Fruit fly (Drosophila melanogaster) whole organism, embryonic: ENCODE measurements around the gene CG6656.
A peak's percentile ranks its signal among the peaks of the same experiment; 100 is the strongest.

Experiments
- Ada2b ChIP-seq: fragments of 200-800 bp; sonication (Bioruptor generic); IDR thresholded peaks from 2 replicates; pipeline ENCODE4 v1.3.6; 2022; ENCODE audit warnings: missing biosample characterization, missing genetic modification characterization
- Antp ChIP-seq: fragments of 200-800 bp; sonication (Bioruptor generic); optimal IDR thresholded peaks from 3 replicates; lab custom pipeline; 2016; ENCODE audit warnings: missing biosample characterization, missing genetic modification characterization
- Atf-2 ChIP-seq: fragments of 200-800 bp; sonication (Bioruptor generic); optimal IDR thresholded peaks from 2 replicates; lab custom pipeline; 2016; ENCODE audit warnings: missing biosample characterization, missing genetic modification characterization
- B-H1 ChIP-seq: fragments of 200-800 bp; sonication (Bioruptor generic); IDR thresholded peaks from 3 replicates; pipeline ENCODE4 v1.3.6; 2022; ENCODE audit warnings: missing biosample characterization, missing genetic modification characterization
- CG10654 ChIP-seq: fragments of 200-800 bp; sonication (Bioruptor generic); optimal IDR thresholded peaks from 2 replicates; lab custom pipeline; 2016; ENCODE audit warnings: missing biosample characterization, missing genetic modification characterization
- CG11247 ChIP-seq: fragments of 200-800 bp; sonication (Bioruptor generic); IDR thresholded peaks from 2 replicates; pipeline ENCODE4 v1.3.6; 2022; ENCODE audit warnings: missing biosample characterization, missing genetic modification characterization
- CG11723 ChIP-seq: fragments of 200-800 bp; sonication (Bioruptor generic); optimal IDR thresholded peaks from 2 replicates; lab custom pipeline; 2017; ENCODE audit warnings: missing biosample characterization, mild to moderate bottlenecking, missing genetic modification characterization
- CG13424 ChIP-seq: fragments of 200-800 bp; sonication (Bioruptor generic); optimal IDR thresholded peaks from 2 replicates; lab custom pipeline; 2019; ENCODE audit warnings: missing biosample characterization, mild to moderate bottlenecking, missing genetic modification characterization, moderate library complexity
- CG16779 ChIP-seq: fragments of 200-800 bp; sonication (Bioruptor generic); IDR thresholded peaks from 2 replicates; pipeline ENCODE4 v1.3.6; 2022; ENCODE audit warnings: missing biosample characterization, missing genetic modification characterization
- CG16815 ChIP-seq: fragments of 200-800 bp; sonication (Bioruptor generic); optimal IDR thresholded peaks from 3 replicates; lab custom pipeline; 2017; ENCODE audit warnings: missing biosample characterization, mild to moderate bottlenecking, missing genetic modification characterization
- CG17612 ChIP-seq: fragments of 200-800 bp; sonication (Bioruptor generic); IDR thresholded peaks from 2 replicates; pipeline ENCODE4 v1.3.6; 2022; ENCODE audit warnings: missing biosample characterization, missing genetic modification characterization
- CG18262 ChIP-seq: fragments of 200-800 bp; optimal IDR thresholded peaks from 3 replicates; lab custom pipeline; 2019; ENCODE audit warnings: missing biosample characterization, mild to moderate bottlenecking, missing genetic modification characterization, moderate library complexity
- CG18476 ChIP-seq: fragments of 200-800 bp; sonication (Bioruptor generic); optimal IDR thresholded peaks from 2 replicates; lab custom pipeline; 2016; ENCODE audit warnings: missing biosample characterization, mild to moderate bottlenecking, missing genetic modification characterization
- CG18619 ChIP-seq: fragments of 200-800 bp; sonication (Bioruptor generic); optimal IDR thresholded peaks from 3 replicates; lab custom pipeline; 2017; ENCODE audit warnings: missing biosample characterization, mild to moderate bottlenecking, missing genetic modification characterization
- CG2202 ChIP-seq: fragments of 200-800 bp; sonication (Bioruptor generic); optimal IDR thresholded peaks from 2 replicates; lab custom pipeline; 2018; ENCODE audit warnings: missing biosample characterization, mild to moderate bottlenecking, missing genetic modification characterization
- CG3163 ChIP-seq: fragments of 200-800 bp; sonication (Bioruptor generic); optimal IDR thresholded peaks from 3 replicates; lab custom pipeline; 2016; ENCODE audit warnings: missing biosample characterization, missing genetic modification characterization
- CG34422 ChIP-seq: fragments of 200-800 bp; sonication (Bioruptor generic); IDR thresholded peaks from 3 replicates; pipeline ENCODE4 v1.3.6; 2022; ENCODE audit warnings: missing biosample characterization, missing genetic modification characterization
- CG4404 ChIP-seq: fragments of 200-800 bp; sonication (Bioruptor generic); IDR thresholded peaks from 2 replicates; pipeline ENCODE4 v1.3.6; 2022; ENCODE audit warnings: missing biosample characterization, missing genetic modification characterization
- CG4730 ChIP-seq: fragments of 200-800 bp; sonication (Bioruptor generic); IDR thresholded peaks from 2 replicates; pipeline ENCODE4 v1.3.6; 2022; ENCODE audit warnings: missing biosample characterization, missing genetic modification characterization
- CG5180 ChIP-seq: fragments of 200-800 bp; sonication (Bioruptor generic); optimal IDR thresholded peaks from 3 replicates; lab custom pipeline; 2017; ENCODE audit warnings: missing biosample characterization, missing genetic modification characterization, mild to moderate bottlenecking, moderate library complexity, missing genetic modification reagents
- CG6272 ChIP-seq: fragments of 200-800 bp; sonication (Bioruptor generic); IDR thresholded peaks from 2 replicates; pipeline ENCODE4 v1.3.6; 2022; ENCODE audit warnings: missing biosample characterization, missing genetic modification characterization
- CG7556 ChIP-seq: fragments of 200-800 bp; sonication (Bioruptor generic); optimal IDR thresholded peaks from 2 replicates; lab custom pipeline; 2017; ENCODE audit warnings: missing biosample characterization, mild to moderate bottlenecking, missing genetic modification characterization
- CG7963 ChIP-seq: fragments of 200-800 bp; sonication (Bioruptor generic); IDR thresholded peaks from 3 replicates; pipeline ENCODE4 v1.3.6; 2022; ENCODE audit warnings: missing biosample characterization, missing genetic modification characterization; ENCODE audit not compliant: partially characterized antibody
- CG9932 ChIP-seq: fragments of 200-800 bp; sonication (Bioruptor generic); IDR thresholded peaks from 2 replicates; pipeline ENCODE4 v1.3.6; 2022; ENCODE audit warnings: missing biosample characterization, missing genetic modification characterization
- Ets65A ChIP-seq: fragments of 200-800 bp; sonication (Bioruptor generic); peaks from one replicate; lab custom pipeline; 2016; ENCODE audit warnings: missing biosample characterization, missing genetic modification characterization
- Gug ChIP-seq: fragments of 200-800 bp; sonication (Bioruptor generic); IDR thresholded peaks from 4 replicates; pipeline ENCODE4 v1.3.6; 2022; ENCODE audit warnings: missing biosample characterization, missing genetic modification characterization
- HLH54F ChIP-seq: fragments of 200-800 bp; sonication (Bioruptor generic); optimal IDR thresholded peaks from 3 replicates; lab custom pipeline; 2016; ENCODE audit warnings: missing biosample characterization, missing genetic modification characterization
- Hmr ChIP-seq: fragments of 200-800 bp; sonication (Bioruptor generic); optimal IDR thresholded peaks from 3 replicates; lab custom pipeline; 2017; ENCODE audit warnings: mild to moderate bottlenecking, missing biosample characterization, missing genetic modification reagents, missing genetic modification characterization
- MBD-R2 ChIP-seq: fragments of 200-800 bp; sonication (Bioruptor generic); IDR thresholded peaks from 2 replicates; pipeline ENCODE4 v1.3.6; 2022; ENCODE audit warnings: missing biosample characterization, missing genetic modification characterization
- Nf-YC ChIP-seq: fragments of 200-800 bp; optimal IDR thresholded peaks from 3 replicates; lab custom pipeline; 2019; ENCODE audit warnings: missing biosample characterization, mild to moderate bottlenecking, missing genetic modification characterization, moderate library complexity
- Rfx ChIP-seq: fragments of 200-800 bp; sonication (Bioruptor generic); IDR thresholded peaks from 2 replicates; pipeline ENCODE4 v1.3.6; 2022; ENCODE audit warnings: missing biosample characterization, missing genetic modification characterization
- Rx ChIP-seq: fragments of 200-800 bp; sonication (Bioruptor generic); IDR thresholded peaks from 2 replicates; pipeline ENCODE4 v1.3.6; 2022; ENCODE audit warnings: missing biosample characterization, missing genetic modification characterization
- Xrp1 ChIP-seq: fragments of 200-800 bp; sonication (Bioruptor generic); IDR thresholded peaks from 2 replicates; pipeline ENCODE4 v1.3.6; 2022; ENCODE audit warnings: missing biosample characterization, missing genetic modification characterization
- bab2 ChIP-seq: fragments of 200-800 bp; sonication (Bioruptor generic); optimal IDR thresholded peaks from 2 replicates; lab custom pipeline; 2016; ENCODE audit warnings: missing biosample characterization, missing genetic modification characterization
- bsh ChIP-seq, 2 experiments: fragments of 200-800 bp; sonication (Bioruptor generic); optimal IDR thresholded peaks; 2 replicates each; lab custom pipeline; 2017 to 2018; ENCODE audit warnings: mild to moderate bottlenecking in 2 of 2, missing biosample characterization in 2 of 2, missing genetic modification characterization in 2 of 2, moderate library complexity in 1 of 2
- chif ChIP-seq, 2 experiments: fragments of 200-800 bp; sonication (Bioruptor generic); optimal IDR thresholded peaks; 3 replicates each; lab custom pipeline; 2016; ENCODE audit warnings: missing biosample characterization in 2 of 2, missing genetic modification characterization in 2 of 2
- crol ChIP-seq: fragments of 200-800 bp; sonication (Bioruptor generic); IDR thresholded peaks from 2 replicates; pipeline ENCODE4 v1.3.6; 2022; ENCODE audit warnings: missing biosample characterization, missing genetic modification characterization
- dmrt11E ChIP-seq: fragments of 200-800 bp; sonication (Bioruptor generic); optimal IDR thresholded peaks from 3 replicates; lab custom pipeline; 2018; ENCODE audit warnings: missing biosample characterization, mild to moderate bottlenecking, missing genetic modification characterization, moderate library complexity
- dmrt99B ChIP-seq: fragments of 200-800 bp; sonication (Bioruptor generic); optimal IDR thresholded peaks from 2 replicates; lab custom pipeline; 2018; ENCODE audit warnings: missing biosample characterization, mild to moderate bottlenecking, missing genetic modification characterization, moderate library complexity
- gfzf ChIP-seq: fragments of 200-800 bp; sonication (Bioruptor generic); optimal IDR thresholded peaks from 2 replicates; lab custom pipeline; 2016; ENCODE audit warnings: missing biosample characterization, mild to moderate bottlenecking, missing genetic modification characterization, moderate library complexity
- jing ChIP-seq: fragments of 200-800 bp; sonication (Bioruptor generic); optimal IDR thresholded peaks from 2 replicates; lab custom pipeline; 2018; ENCODE audit warnings: missing biosample characterization, mild to moderate bottlenecking, missing genetic modification characterization
- ken ChIP-seq: fragments of 200-800 bp; sonication (Bioruptor generic); IDR thresholded peaks from 3 replicates; pipeline ENCODE4 v1.3.6; 2022; ENCODE audit warnings: missing biosample characterization, missing genetic modification characterization
- klu ChIP-seq: fragments of 200-800 bp; sonication (Bioruptor generic); IDR thresholded peaks from 2 replicates; pipeline ENCODE4 v1.3.6; 2022; ENCODE audit warnings: missing biosample characterization, missing genetic modification characterization
- lab ChIP-seq: fragments of 200-800 bp; sonication (Bioruptor generic); optimal IDR thresholded peaks from 3 replicates; lab custom pipeline; 2017; ENCODE audit warnings: missing biosample characterization, missing genetic modification characterization, mild to moderate bottlenecking, moderate library complexity, missing genetic modification reagents
- peb ChIP-seq: fragments of 200-800 bp; sonication (Bioruptor generic); IDR thresholded peaks from 2 replicates; pipeline ENCODE4 v1.3.6; 2022; ENCODE audit warnings: missing biosample characterization, missing genetic modification characterization
- run ChIP-seq: fragments of 200-800 bp; sonication (Bioruptor generic); optimal IDR thresholded peaks from 3 replicates; lab custom pipeline; 2018; ENCODE audit warnings: missing biosample characterization, mild to moderate bottlenecking, missing genetic modification characterization
- salm ChIP-seq: fragments of 200-800 bp; sonication (Bioruptor generic); optimal IDR thresholded peaks from 2 replicates; lab custom pipeline; 2018; ENCODE audit warnings: missing biosample characterization, mild to moderate bottlenecking, missing genetic modification characterization
- sd ChIP-seq: fragments of 200-800 bp; sonication (Bioruptor generic); optimal IDR thresholded peaks from 3 replicates; lab custom pipeline; 2018; ENCODE audit warnings: missing biosample characterization, mild to moderate bottlenecking, missing genetic modification characterization, moderate library complexity
- slp2 ChIP-seq: fragments of 200-800 bp; sonication (Bioruptor generic); optimal IDR thresholded peaks from 2 replicates; lab custom pipeline; 2016; ENCODE audit warnings: missing biosample characterization, missing genetic modification characterization
- tgo ChIP-seq: fragments of 200-800 bp; sonication (Bioruptor generic); IDR thresholded peaks from 3 replicates; pipeline ENCODE4 v1.3.6; 2022; ENCODE audit warnings: missing biosample characterization, missing genetic modification characterization
- vnd ChIP-seq: fragments of 200-800 bp; sonication (Bioruptor generic); IDR thresholded peaks from 3 replicates; pipeline ENCODE4 v1.3.6; 2022; ENCODE audit warnings: missing biosample characterization, missing genetic modification characterization; ENCODE audit not compliant: partially characterized antibody

Gene CG6656

dm6 chr3R:21849988-21850460 lies 25.1 kb upstream of the CG6656 start (continued):
- TF ChIP-seq HLH54F (GFP tag; lab: Kevin White, UChicago) (peak; percentile 37), chif (GFP tag; optimal IDR thresholded peaks at IDR 0.05; lab: Kevin White, UChicago) (peak; percentile 37 to 67), Ets65A (GFP tag; lab: Kevin White, UChicago) (peak; percentile 89), slp2 (GFP tag; lab: Kevin White, UChicago) (peak; percentile 28), Ada2b (GFP tag; lab: Robert Waterston, UW) (0 out of 2 replicates have a peak, but pooled peaks have one; percentile 18), MBD-R2 (GFP tag; lab: Robert Waterston, UW) (peak; percentile 21; the same call in 1 of the 2 replicates), CG7963 (GFP tag; lab: Robert Waterston, UW) (no peak), peb (GFP tag; lab: Robert Waterston, UW) (no peak), CG11247 (GFP tag; lab: Robert Waterston, UW) (no peak), CG2202 (tag; lab: Kevin White, UChicago) (no peak), CG4404 (GFP tag; lab: Robert Waterston, UW) (0 out of 2 replicates have a peak, but pooled peaks have one; percentile 40), Rfx (GFP tag; lab: Robert Waterston, UW) (no peak), dmrt99B (tag; lab: Kevin White, UChicago) (peak; percentile 27), Xrp1 (peak; percentile 72), bab2 (peak; percentile 29), CG5180 (GFP tag; lab: Kevin White, UChicago) (peak; percentile 3), CG4730 (GFP tag; lab: Robert Waterston, UW) (no peak), CG6272 (0 out of 2 replicates have a peak, but pooled peaks have one; percentile 12), CG17612 (GFP tag; lab: Robert Waterston, UW) (no peak), klu (GFP tag; lab: Robert Waterston, UW) (no peak), Nf-YC (tag; lab: Kevin White, UChicago) (no peak), CG18619 (GFP tag; lab: Kevin White, UChicago) (peak; percentile 21), Antp (GFP tag; lab: Kevin White, UChicago) (peak; percentile 57), CG10654 (GFP tag; lab: Kevin White, UChicago) (no peak), CG16815 (GFP tag; lab: Kevin White, UChicago) (peak; percentile 47), dmrt11E (peak; percentile 54), CG7556 (GFP tag; lab: Kevin White, UChicago) (peak; percentile 51), CG18262 (tag; lab: Kevin White, UChicago) (peak; percentile 58), crol (0 out of 2 replicates have a peak, but pooled peaks have one; percentile 24), run (no peak), CG13424 (tag; lab: Kevin White, UChicago) (peak; percentile 57), tgo (GFP tag; lab: Robert Waterston, UW) (no peak), salm (no peak), CG34422 (GFP tag; lab: Robert Waterston, UW) (no peak; the same call in 1 of the 3 replicates), sd (tag; lab: Kevin White, UChicago) (peak; percentile 50), CG18476 (GFP tag; lab: Kevin White, UChicago) (no peak), bsh (GFP tag; optimal IDR thresholded peaks at IDR 0.05; lab: Kevin White, UChicago) (peak in 1 of 2 experiments; percentile 67), CG3163 (GFP tag; lab: Kevin White, UChicago) (peak; percentile 35), CG9932 (GFP tag; lab: Robert Waterston, UW) (no peak), jing (GFP tag; lab: Kevin White, UChicago) (no peak), lab (GFP tag; lab: Kevin White, UChicago) (peak; percentile 38), Hmr (GFP tag; lab: Kevin White, UChicago) (no peak), CG11723 (GFP tag; lab: Kevin White, UChicago) (peak; percentile 3), Atf-2 (GFP tag; lab: Kevin White, UChicago) (peak; percentile 0), ken (GFP tag; lab: Robert Waterston, UW) (peak; percentile 64; the same call in 1 of the 3 replicates), vnd (no peak), CG16779 (no peak), gfzf (GFP tag; lab: Kevin White, UChicago) (no peak), Gug (0 out of 4 replicates have a peak, but pooled peaks have one; percentile 36), B-H1 (peak; percentile 16; the same call in 1 of the 3 replicates), Rx (0 out of 2 replicates have a peak, but pooled peaks have one; percentile 3)
